Worm (Caenorhabditis elegans): ENCODE data around the gene smf-2.

ce11 chrX:6674333-6674919 is 44.1 kb downstream of the smf-2 start, which contains the start of gene F38B6.4:
- TF ChIP-seq fkh-10 (GFP tag; optimal IDR thresholded peaks at IDR 0.05) (no peak), mdl-1 (tag; optimal IDR thresholded peaks at IDR 0.05) (no peak), skn-1 (tag; optimal IDR thresholded peaks at IDR 0.05) (no peak), lin-39 (tag; optimal IDR thresholded peaks at IDR 0.05) (no peak), pqm-1 (tag; optimal IDR thresholded peaks at IDR 0.05) (peak; percentile 55), ZK546.5 (tag; optimal IDR thresholded peaks at IDR 0.05) (no peak), egl-27 (tag; optimal IDR thresholded peaks at IDR 0.05) (no peak), sea-2 (GFP tag; optimal IDR thresholded peaks at IDR 0.05) (no peak), unc-62 (GFP tag; optimal IDR thresholded peaks at IDR 0.05) (no peak), fos-1 (tag; optimal IDR thresholded peaks at IDR 0.05) (no peak), nhr-11 (tag; optimal IDR thresholded peaks at IDR 0.05) (no peak), ztf-4 (tag; optimal IDR thresholded peaks at IDR 0.05) (no peak), ama-1 (optimal IDR thresholded peaks at IDR 0.05) (no peak)
